Worm (Caenorhabditis elegans): ENCODE data around the gene vps-18.

vps-18 gene

ce11 chrII:4506552-4507291, 45.8 kb downstream of the vps-18 start (continued):
- TF ChIP-seq unc-86 (tag; optimal IDR thresholded peaks at IDR 0.05) (peak; percentile 77), mep-1 (tag; optimal IDR thresholded peaks at IDR 0.05) (peak; percentile 39), mdl-1 (tag; optimal IDR thresholded peaks at IDR 0.05) (peak in 1 of 2 experiments; percentile 59), mef-2 (tag; optimal IDR thresholded peaks at IDR 0.05) (peak; percentile 62), egl-13 (tag; optimal IDR thresholded peaks at IDR 0.05) (peak; percentile 23), egl-27 (tag; optimal IDR thresholded peaks at IDR 0.05) (peak; percentile 18 to 38), lsy-2 (tag; optimal IDR thresholded peaks at IDR 0.05) (peak; percentile 55 to 78), nhr-11 (tag; optimal IDR thresholded peaks at IDR 0.05) (no peak), C16A3.4 (tag; optimal IDR thresholded peaks at IDR 0.05) (peak; percentile 9), lin-14 (GFP tag; optimal IDR thresholded peaks at IDR 0.05) (peak; percentile 94), dsc-1 (tag; optimal IDR thresholded peaks at IDR 0.05) (peak; percentile 63), efl-1 (optimal IDR thresholded peaks at IDR 0.05) (peak; percentile 59 to 60), efl-1 (GFP tag; optimal IDR thresholded peaks at IDR 0.05 in 1 of 2) (peak; percentile 17 to 89), irx-1 (tag; optimal IDR thresholded peaks at IDR 0.05) (peak; percentile 30), lin-35 (GFP tag; optimal IDR thresholded peaks at IDR 0.05) (peak in 1 of 2 experiments; percentile 55)

DNA sequence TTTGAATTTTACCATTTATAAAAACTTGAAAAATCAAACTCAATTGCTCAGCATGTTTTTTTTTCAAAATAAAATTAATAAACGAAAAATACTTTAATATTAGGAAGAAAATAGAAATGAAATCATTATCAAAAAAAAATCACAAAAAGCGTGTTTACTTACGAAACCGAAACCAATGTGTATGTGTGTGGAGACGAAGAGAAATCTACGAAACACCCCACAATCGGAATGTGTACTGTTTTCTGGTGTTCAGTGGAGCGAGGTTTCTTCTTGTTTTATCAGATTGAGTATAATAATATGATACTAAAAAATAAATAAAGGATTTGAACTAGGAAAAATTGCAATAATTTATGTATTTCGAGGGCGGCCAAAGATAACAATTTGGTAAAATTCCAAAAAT, 46.7 kb downstream of the vps-18 start:
- TF ChIP-seq nhr-11 (tag; optimal IDR thresholded peaks at IDR 0.05) = no peak
- TF ChIP-seq snu-23 (GFP tag; optimal IDR thresholded peaks at IDR 0.05) = peak; percentile 14
- TF ChIP-seq elt-2 (tag; optimal IDR thresholded peaks at IDR 0.05) = peak; percentile 56
- TF ChIP-seq tbx-2 (tag; optimal IDR thresholded peaks at IDR 0.05) = no peak
- no peak for TF ChIP-seq nhr-47 (tag; optimal IDR thresholded peaks at IDR 0.05)
- TF ChIP-seq efl-3 (GFP tag; optimal IDR thresholded peaks at IDR 0.05) = no peak
- TF ChIP-seq snpc-4 (tag; optimal IDR thresholded peaks at IDR 0.05) = no peak
- TF ChIP-seq lsy-2 (tag; optimal IDR thresholded peaks at IDR 0.05) = peak in 1 of 2 experiments; percentile 28
- no peak for TF ChIP-seq zag-1 (tag; optimal IDR thresholded peaks at IDR 0.05)
- TF ChIP-seq aly-2 (tag; optimal IDR thresholded peaks at IDR 0.05) = no peak
- TF ChIP-seq irx-1 (tag; optimal IDR thresholded peaks at IDR 0.05) = no peak
- no peak for TF ChIP-seq ztf-4 (tag; optimal IDR thresholded peaks at IDR 0.05)
- TF ChIP-seq lin-15B (tag; optimal IDR thresholded peaks at IDR 0.05) = no peak
- no peak for TF ChIP-seq efl-1 (optimal IDR thresholded peaks at IDR 0.05)
- TF ChIP-seq efl-1 (GFP tag; optimal IDR thresholded peaks at IDR 0.05 in 1 of 2) = no peak
- no peak for TF ChIP-seq jun-1 (tag; optimal IDR thresholded peaks at IDR 0.05)
- peak in 1 of 2 experiments; percentile 39 for TF ChIP-seq lin-35 (GFP tag; optimal IDR thresholded peaks at IDR 0.05)
- TF ChIP-seq fkh-10 (GFP tag; optimal IDR thresholded peaks at IDR 0.05) = no peak
- no peak for TF ChIP-seq mab-9 (GFP tag; IDR thresholded peaks at IDR 0.05)
- no peak for TF ChIP-seq nhr-77 (tag; optimal IDR thresholded peaks at IDR 0.05)
- TF ChIP-seq egl-13 (tag; optimal IDR thresholded peaks at IDR 0.05) = no peak
- no peak for TF ChIP-seq unc-98 (GFP tag; IDR thresholded peaks at IDR 0.05)
- TF ChIP-seq rnt-1 (tag; optimal IDR thresholded peaks at IDR 0.05) = no peak
- TF ChIP-seq lin-14 (GFP tag; optimal IDR thresholded peaks at IDR 0.05) = peak; percentile 57
- TF ChIP-seq unc-30 (tag; optimal IDR thresholded peaks at IDR 0.05) = no peak
- TF ChIP-seq xbp-1 (tag; optimal IDR thresholded peaks at IDR 0.05) = no peak
- TF ChIP-seq skn-1 (tag; optimal IDR thresholded peaks at IDR 0.05) = peak; percentile 16
- no peak for TF ChIP-seq zip-4 (GFP tag; optimal IDR thresholded peaks at IDR 0.05)
- TF ChIP-seq C16A3.4 (tag; optimal IDR thresholded peaks at IDR 0.05) = no peak
- TF ChIP-seq sptf-1 (tag; optimal IDR thresholded peaks at IDR 0.05) = no peak
- TF ChIP-seq nhr-71 (tag; optimal IDR thresholded peaks at IDR 0.05) = no peak
- TF ChIP-seq dpl-1 (GFP tag; optimal IDR thresholded peaks at IDR 0.05) = no peak
- TF ChIP-seq grh-1 (GFP tag; IDR thresholded peaks at IDR 0.05) = no peak
- peak in 1 of 6 experiments; percentile 77 for TF ChIP-seq elt-3 (tag; optimal IDR thresholded peaks at IDR 0.05)
- no peak for TF ChIP-seq ceh-88 (GFP tag; IDR thresholded peaks at IDR 0.05)
- TF ChIP-seq blmp-1 (tag; optimal IDR thresholded peaks at IDR 0.05) = peak; percentile 71
- TF ChIP-seq C04F5.9 (tag; optimal IDR thresholded peaks at IDR 0.05) = no peak
- no peak for TF ChIP-seq isw-1 (GFP tag; IDR thresholded peaks at IDR 0.05)
- TF ChIP-seq ces-1 (GFP tag; optimal IDR thresholded peaks at IDR 0.05) = no peak
- TF ChIP-seq unc-62 (GFP tag; optimal IDR thresholded peaks at IDR 0.05) = no peak
- no peak for TF ChIP-seq ztf-11 (tag; optimal IDR thresholded peaks at IDR 0.05)
- TF ChIP-seq hpl-2 (GFP tag; optimal IDR thresholded peaks at IDR 0.05) = no peak
- TF ChIP-seq alr-1 (tag; optimal IDR thresholded peaks at IDR 0.05; ENCODE audit: borderline replicate concordance) = no peak
